Worm (Caenorhabditis elegans): ENCODE data around the gene vit-6.
A peak's percentile ranks its signal among the peaks of the same experiment; 100 is the strongest.

The vit-6 gene

ce11 chrIV:8252856-8253255 is 8.1 kb upstream of the vit-6 start (continued):
- TF ChIP-seq dox-1 (GFP tag; IDR thresholded peaks at IDR 0.05) (no peak; the same call in 1 of the 2 replicates), nhr-90 (tag; optimal IDR thresholded peaks at IDR 0.05) (peak; percentile 96), lin-54 (GFP tag; optimal IDR thresholded peaks at IDR 0.05) (peak; percentile 70), aptf-2 (GFP tag; conservative IDR thresholded peaks at IDR 0.05) (no peak), nfyb-1 (GFP tag; IDR thresholded peaks at IDR 0.05) (peak; percentile 86), cebp-2 (GFP tag; IDR thresholded peaks at IDR 0.05) (0 out of 2 replicates have a peak, but pooled peaks have one; percentile 35), repo-1 (tag; optimal IDR thresholded peaks at IDR 0.05) (peak; percentile 77), ZK185.1 (tag; optimal IDR thresholded peaks at IDR 0.05; ENCODE audit: poor library complexity, severe bottlenecking) (peak; percentile 78), nhr-27 (tag; optimal IDR thresholded peaks at IDR 0.05) (peak; percentile 54), gei-17 (GFP tag; optimal IDR thresholded peaks at IDR 0.05) (no peak), ekl-4 (GFP tag; IDR thresholded peaks at IDR 0.05) (peak; percentile 56; the same call in 1 of the 2 replicates), zim-3 (tag; optimal IDR thresholded peaks at IDR 0.05) (peak; percentile 97), let-526 (GFP tag; IDR thresholded peaks at IDR 0.05) (peak; percentile 66; the same call in 1 of the 2 replicates), rpc-1 (optimal IDR thresholded peaks at IDR 0.05) (peak; percentile 94), rpc-1 (tag; optimal IDR thresholded peaks at IDR 0.05) (peak; percentile 99), akir-1 (GFP tag; optimal IDR thresholded peaks at IDR 0.05) (peak; percentile 19), nhr-179 (tag; optimal IDR thresholded peaks at IDR 0.05) (peak; percentile 62), dpl-1 (GFP tag; optimal IDR thresholded peaks at IDR 0.05) (no peak), dpff-1 (tag; optimal IDR thresholded peaks at IDR 0.05) (peak; percentile 52), T07F8.4 (tag; optimal IDR thresholded peaks at IDR 0.05) (peak; percentile 75), ceh-58 (GFP tag; IDR thresholded peaks at IDR 0.05) (0 out of 2 replicates have a peak, but pooled peaks have one; percentile 71), madf-10 (tag; optimal IDR thresholded peaks at IDR 0.05) (peak; percentile 85), tbx-9 (tag; optimal IDR thresholded peaks at IDR 0.05; ENCODE audit: borderline replicate concordance) (peak; percentile 29), unc-62 (GFP tag; optimal IDR thresholded peaks at IDR 0.05) (no peak), lsy-27 (tag; optimal IDR thresholded peaks at IDR 0.05; ENCODE audit: borderline replicate concordance, insufficient read depth) (peak; percentile 35), nhr-120 (GFP tag; IDR thresholded peaks at IDR 0.05) (0 out of 2 replicates have a peak, but pooled peaks have one; percentile 51), snpc-3.4 (tag; optimal IDR thresholded peaks at IDR 0.05) (peak; percentile 69), T26A5.8 (tag; optimal IDR thresholded peaks at IDR 0.05) (peak; percentile 68), mes-4 (tag; optimal IDR thresholded peaks at IDR 0.05) (peak; percentile 85), mcd-1 (GFP tag; IDR thresholded peaks at IDR 0.05) (no peak; the same call in 1 of the 2 replicates), K12H6.12 (tag; optimal IDR thresholded peaks at IDR 0.05) (peak; percentile 68), C17E4.6 (GFP tag; IDR thresholded peaks at IDR 0.05) (0 out of 2 replicates have a peak, but pooled peaks have one; percentile 50), F23B12.7 (tag; optimal IDR thresholded peaks at IDR 0.05; ENCODE audit: insufficient read depth) (peak; percentile 92), mel-28 (tag; optimal IDR thresholded peaks at IDR 0.05; ENCODE audit: borderline replicate concordance) (peak; percentile 88), tbp1 (GFP tag; optimal IDR thresholded peaks at IDR 0.05) (peak; percentile 100), lin-40 (tag; optimal IDR thresholded peaks at IDR 0.05) (peak; percentile 75), sea-2 (GFP tag; IDR thresholded peaks at IDR 0.05) (no peak), bed-2 (GFP tag; IDR thresholded peaks at IDR 0.05) (no peak), K11D2.4 (GFP tag; IDR thresholded peaks at IDR 0.05) (peak; percentile 56; the same call in 1 of the 2 replicates), ceh-27 (GFP tag; optimal IDR thresholded peaks at IDR 0.05) (peak; percentile 71), efl-1 (GFP tag; optimal IDR thresholded peaks at IDR 0.05) (peak; percentile 7), ceh-91 (GFP tag; IDR thresholded peaks at IDR 0.05) (peak; percentile 61; the same call in 1 of the 2 replicates), hlh-12 (tag; optimal IDR thresholded peaks at IDR 0.05) (peak; percentile 86), xnd-1 (tag; optimal IDR thresholded peaks at IDR 0.05) (no peak), let-607 (tag; optimal IDR thresholded peaks at IDR 0.05) (peak; percentile 31 to 38), F22D6.2 (tag; optimal IDR thresholded peaks at IDR 0.05) (peak; percentile 53), Y95B8A.8 (GFP tag; IDR thresholded peaks at IDR 0.05) (peak; percentile 42; the same call in 1 of the 2 replicates), D2030.7 (GFP tag; IDR thresholded peaks at IDR 0.05) (peak; percentile 77)

All from whole organism, young adult.